Fruit fly (Drosophila melanogaster) whole organism, embryonic: ENCODE data around the gene CG7378.

Experiments used
- Atf6 ChIP-seq: fragments of 200-800 bp; sonication (Bioruptor generic); IDR thresholded peaks from 2 replicates; pipeline ENCODE4 v1.3.6; 2022; ENCODE audit warnings: missing biosample characterization, missing genetic modification characterization
- Bgb ChIP-seq: fragments of 200-800 bp; sonication (Bioruptor generic); IDR thresholded peaks from 2 replicates; pipeline ENCODE4 v1.3.6; 2022; ENCODE audit warnings: missing biosample characterization, missing genetic modification characterization; ENCODE audit not compliant: partially characterized antibody
- CG10565 ChIP-seq: fragments of 200-800 bp; sonication (Bioruptor generic); optimal IDR thresholded peaks from 3 replicates; lab custom pipeline; 2016; ENCODE audit warnings: missing biosample characterization, mild to moderate bottlenecking, missing genetic modification characterization
- CG11504 ChIP-seq: fragments of 200-800 bp; sonication (Bioruptor generic); optimal IDR thresholded peaks from 3 replicates; lab custom pipeline; 2019; ENCODE audit warnings: missing biosample characterization, mild to moderate bottlenecking, missing genetic modification characterization, moderate library complexity
- CG12659 ChIP-seq: fragments of 200-800 bp; sonication (Bioruptor generic); optimal IDR thresholded peaks from 3 replicates; lab custom pipeline; 2017; ENCODE audit warnings: mild to moderate bottlenecking, missing biosample characterization, missing genetic modification reagents, missing genetic modification characterization
- CG13624 ChIP-seq: fragments of 200-800 bp; sonication (Bioruptor generic); optimal IDR thresholded peaks from 2 replicates; lab custom pipeline; 2016; ENCODE audit warnings: missing biosample characterization, missing genetic modification characterization
- CG14710 ChIP-seq: fragments of 200-800 bp; sonication (Bioruptor generic); optimal IDR thresholded peaks from 3 replicates; lab custom pipeline; 2019; ENCODE audit warnings: missing biosample characterization, mild to moderate bottlenecking, missing genetic modification characterization, moderate library complexity
- CG15073 ChIP-seq: fragments of 200-800 bp; sonication (Bioruptor generic); optimal IDR thresholded peaks from 2 replicates; lab custom pipeline; 2016; ENCODE audit warnings: missing biosample characterization, missing genetic modification characterization
- CG15269 ChIP-seq: fragments of 200-800 bp; sonication (Bioruptor generic); optimal IDR thresholded peaks from 2 replicates; lab custom pipeline; 2018; ENCODE audit warnings: missing biosample characterization, mild to moderate bottlenecking, missing genetic modification characterization, moderate library complexity
- CG15514 ChIP-seq: fragments of 200-800 bp; sonication (Bioruptor generic); optimal IDR thresholded peaks from 3 replicates; lab custom pipeline; 2017; ENCODE audit warnings: missing biosample characterization, missing genetic modification characterization, mild to moderate bottlenecking, moderate library complexity, missing genetic modification reagents
- CG17359 ChIP-seq: fragments of 200-800 bp; sonication (Bioruptor generic); optimal IDR thresholded peaks from 3 replicates; lab custom pipeline; 2018; ENCODE audit warnings: missing biosample characterization, mild to moderate bottlenecking, missing genetic modification characterization, moderate library complexity
- CG18764 ChIP-seq: fragments of 200-800 bp; sonication (Bioruptor generic); optimal IDR thresholded peaks from 3 replicates; lab custom pipeline; 2016; ENCODE audit warnings: missing biosample characterization, missing genetic modification characterization
- CG31224 ChIP-seq: fragments of 200-800 bp; sonication (Bioruptor generic); IDR thresholded peaks from 2 replicates; pipeline ENCODE4 v1.3.6; 2022; ENCODE audit warnings: missing biosample characterization, missing genetic modification characterization
- CG31441 ChIP-seq: fragments of 200-800 bp; sonication (Bioruptor generic); IDR thresholded peaks from 2 replicates; pipeline ENCODE4 v1.3.6; 2022; ENCODE audit warnings: missing biosample characterization, missing genetic modification characterization
- CG33213 ChIP-seq: fragments of 200-800 bp; sonication (Bioruptor generic); optimal IDR thresholded peaks from 3 replicates; lab custom pipeline; 2016; ENCODE audit warnings: missing biosample characterization, missing genetic modification characterization
- CG3407 ChIP-seq: fragments of 200-800 bp; sonication (Bioruptor generic); optimal IDR thresholded peaks from 2 replicates; lab custom pipeline; 2018; ENCODE audit warnings: missing biosample characterization, mild to moderate bottlenecking, missing genetic modification characterization
- CG3995 ChIP-seq: fragments of 200-800 bp; sonication (Bioruptor generic); optimal IDR thresholded peaks from 3 replicates; lab custom pipeline; 2016; ENCODE audit warnings: missing biosample characterization, missing genetic modification characterization
- CG43689 ChIP-seq: fragments of 200-800 bp; sonication (Bioruptor generic); IDR thresholded peaks from 2 replicates; pipeline ENCODE4 v1.3.6; 2022; ENCODE audit warnings: missing biosample characterization, missing genetic modification characterization
- CG7357 ChIP-seq: fragments of 200-800 bp; sonication (Bioruptor generic); IDR thresholded peaks from 3 replicates; pipeline ENCODE4 v1.3.6; 2022; ENCODE audit warnings: missing biosample characterization, missing genetic modification characterization
- CG7963 ChIP-seq: fragments of 200-800 bp; sonication (Bioruptor generic); IDR thresholded peaks from 3 replicates; pipeline ENCODE4 v1.3.6; 2022; ENCODE audit warnings: missing biosample characterization, missing genetic modification characterization; ENCODE audit not compliant: partially characterized antibody
- CG8290 ChIP-seq, 3 experiments: fragments of 200-800 bp; sonication (Bioruptor generic); optimal IDR thresholded peaks; 2 replicates each; lab custom pipeline; 2016 to 2019; ENCODE audit warnings: missing biosample characterization in 3 of 3, missing genetic modification characterization in 3 of 3, mild to moderate bottlenecking in 2 of 3, moderate library complexity in 1 of 3
- CG8944 ChIP-seq: fragments of 200-800 bp; sonication (Bioruptor generic); optimal IDR thresholded peaks from 3 replicates; lab custom pipeline; 2016; ENCODE audit warnings: missing biosample characterization, missing genetic modification characterization
- CG9817 ChIP-seq: fragments of 200-800 bp; sonication (Bioruptor generic); optimal IDR thresholded peaks from 2 replicates; lab custom pipeline; 2018; ENCODE audit warnings: missing biosample characterization, mild to moderate bottlenecking, missing genetic modification characterization, moderate library complexity
- CTCF ChIP-seq: fragments of 200-800 bp; sonication (Bioruptor generic); optimal IDR thresholded peaks from 2 replicates; lab custom pipeline; 2017; ENCODE audit warnings: missing biosample characterization, mild to moderate bottlenecking, missing genetic modification characterization, moderate library complexity
- D19B ChIP-seq: fragments of 200-800 bp; sonication (Bioruptor generic); optimal IDR thresholded peaks from 2 replicates; lab custom pipeline; 2017; ENCODE audit warnings: missing biosample characterization, mild to moderate bottlenecking, missing genetic modification characterization
- Dp ChIP-seq: fragments of 200-800 bp; sonication (Bioruptor generic); optimal IDR thresholded peaks from 2 replicates; lab custom pipeline; 2018; ENCODE audit warnings: missing biosample characterization, mild to moderate bottlenecking, missing genetic modification characterization, moderate library complexity
- ERR ChIP-seq: fragments of 200-800 bp; sonication (Bioruptor generic); optimal IDR thresholded peaks from 2 replicates; lab custom pipeline; 2016; ENCODE audit warnings: missing biosample characterization, missing genetic modification characterization
- Ets65A ChIP-seq: fragments of 200-800 bp; sonication (Bioruptor generic); peaks from one replicate; lab custom pipeline; 2016; ENCODE audit warnings: missing biosample characterization, missing genetic modification characterization
- HmgZ ChIP-seq: fragments of 200-800 bp; sonication (Bioruptor generic); optimal IDR thresholded peaks from 2 replicates; lab custom pipeline; 2018; ENCODE audit warnings: missing biosample characterization, mild to moderate bottlenecking, missing genetic modification characterization
- Hr78 ChIP-seq, 2 experiments: fragments of 200-800 bp in 1 of 2; fragments of >200 bp in 1 of 2; sonication (Bioruptor generic) in 1 of 2; optimal IDR thresholded peaks; 2 replicates each; lab custom pipeline; 2017 to 2019; ENCODE audit warnings: missing biosample characterization in 2 of 2, missing genetic modification characterization in 2 of 2, mild to moderate bottlenecking in 1 of 2, moderate library complexity in 1 of 2
- Myb ChIP-seq: fragments of 200-800 bp; sonication (Bioruptor generic); optimal IDR thresholded peaks from 2 replicates; lab custom pipeline; 2016; ENCODE audit warnings: missing biosample characterization, missing genetic modification characterization
- Rx ChIP-seq: fragments of 200-800 bp; sonication (Bioruptor generic); IDR thresholded peaks from 2 replicates; pipeline ENCODE4 v1.3.6; 2022; ENCODE audit warnings: missing biosample characterization, missing genetic modification characterization
- Ssrp ChIP-seq: fragments of 200-800 bp; sonication (Bioruptor generic); optimal IDR thresholded peaks from 2 replicates; lab custom pipeline; 2018; ENCODE audit warnings: missing biosample characterization, mild to moderate bottlenecking, missing genetic modification characterization, moderate library complexity
- Tbp ChIP-seq: fragments of >200 bp; optimal IDR thresholded peaks from 2 replicates; lab custom pipeline; 2018; ENCODE audit warnings: missing biosample characterization, missing genetic modification characterization
- abd-A ChIP-seq: fragments of 200-800 bp; sonication (Bioruptor generic); optimal IDR thresholded peaks from 3 replicates; lab custom pipeline; 2019; ENCODE audit warnings: missing biosample characterization, mild to moderate bottlenecking, missing genetic modification characterization, moderate library complexity
- crol ChIP-seq: fragments of 200-800 bp; sonication (Bioruptor generic); IDR thresholded peaks from 2 replicates; pipeline ENCODE4 v1.3.6; 2022; ENCODE audit warnings: missing biosample characterization, missing genetic modification characterization
- dimm ChIP-seq: fragments of 200-800 bp; sonication (Bioruptor generic); IDR thresholded peaks from 2 replicates; pipeline ENCODE4 v1.3.6; 2022; ENCODE audit warnings: missing biosample characterization, missing genetic modification characterization
- fd102C ChIP-seq: fragments of 200-800 bp; sonication (Bioruptor generic); optimal IDR thresholded peaks from 2 replicates; lab custom pipeline; 2018; ENCODE audit warnings: missing biosample characterization, mild to moderate bottlenecking, missing genetic modification characterization, moderate library complexity
- fu2 ChIP-seq: fragments of 200-800 bp; sonication (Bioruptor generic); optimal IDR thresholded peaks from 2 replicates; lab custom pipeline; 2016; ENCODE audit warnings: missing biosample characterization, missing genetic modification characterization
- ken ChIP-seq: fragments of 200-800 bp; sonication (Bioruptor generic); IDR thresholded peaks from 3 replicates; pipeline ENCODE4 v1.3.6; 2022; ENCODE audit warnings: missing biosample characterization, missing genetic modification characterization
- nerfin-2 ChIP-seq: fragments of 200-800 bp; sonication (Bioruptor generic); IDR thresholded peaks from 2 replicates; pipeline ENCODE4 v1.3.6; 2022; ENCODE audit warnings: missing biosample characterization, missing genetic modification characterization; ENCODE audit not compliant: partially characterized antibody
- phol ChIP-seq: fragments of 200-800 bp; sonication (Bioruptor generic); optimal IDR thresholded peaks from 3 replicates; lab custom pipeline; 2018; ENCODE audit warnings: missing biosample characterization, mild to moderate bottlenecking, missing genetic modification characterization, moderate library complexity
- sens-2 ChIP-seq: fragments of 200-800 bp; sonication (Bioruptor generic); IDR thresholded peaks from 2 replicates; pipeline ENCODE4 v1.3.6; 2022; ENCODE audit warnings: missing biosample characterization, missing genetic modification characterization
- sima ChIP-seq: fragments of 200-800 bp; sonication (Bioruptor generic); optimal IDR thresholded peaks from 2 replicates; lab custom pipeline; 2016; ENCODE audit warnings: missing biosample characterization, missing genetic modification characterization
- sisA ChIP-seq: fragments of 200-800 bp; sonication (Bioruptor generic); IDR thresholded peaks from 2 replicates; pipeline ENCODE4 v1.3.6; 2022; ENCODE audit warnings: missing biosample characterization, missing genetic modification characterization
- slp2 ChIP-seq: fragments of 200-800 bp; sonication (Bioruptor generic); optimal IDR thresholded peaks from 2 replicates; lab custom pipeline; 2016; ENCODE audit warnings: missing biosample characterization, missing genetic modification characterization
- tin ChIP-seq: fragments of 200-800 bp; sonication (Bioruptor generic); optimal IDR thresholded peaks from 3 replicates; lab custom pipeline; 2016; ENCODE audit warnings: missing biosample characterization, missing genetic modification characterization
- trem ChIP-seq: fragments of 200-800 bp; optimal IDR thresholded peaks from 3 replicates; lab custom pipeline; 2019; ENCODE audit warnings: missing biosample characterization, mild to moderate bottlenecking, missing genetic modification characterization, moderate library complexity
- unpg ChIP-seq: fragments of 200-800 bp; sonication (Bioruptor generic); optimal IDR thresholded peaks from 3 replicates; lab custom pipeline; 2018; ENCODE audit warnings: missing biosample characterization, mild to moderate bottlenecking, missing genetic modification characterization, moderate library complexity
- usp ChIP-seq: fragments of >200 bp; optimal IDR thresholded peaks from 2 replicates; lab custom pipeline; 2017; ENCODE audit warnings: missing biosample characterization, missing genetic modification characterization
- zfh2 ChIP-seq: fragments of 200-800 bp; sonication (Bioruptor generic); optimal IDR thresholded peaks from 2 replicates; lab custom pipeline; 2016; ENCODE audit warnings: missing biosample characterization, missing genetic modification characterization

CG7378 gene

dm6 chrX:18883999-18884671 lies 16.1 kb upstream of the CG7378 start, which contains the start of gene CG7332 (continued):
- TF ChIP-seq CG15269 (no peak), abd-A (tag; lab: Kevin White, UChicago) (no peak), dimm (GFP tag; lab: Robert Waterston, UW) (no peak), usp (no peak), phol (tag; lab: Kevin White, UChicago) (peak; percentile 23), D19B (no peak), Ssrp (tag; lab: Kevin White, UChicago) (no peak), CG17359 (tag; lab: Kevin White, UChicago) (peak; percentile 25), CG14710 (peak; percentile 11), Ets65A (no peak), CG11504 (tag; lab: Kevin White, UChicago) (no peak), HmgZ (tag; lab: Kevin White, UChicago) (no peak), CG33213 (GFP tag; lab: Kevin White, UChicago) (peak; percentile 17), CG8290 (GFP tag; optimal IDR thresholded peaks at IDR 0.05; lab: Kevin White, UChicago) (no peak), CG8290 (tag; optimal IDR thresholded peaks at IDR 0.05; lab: Kevin White, UChicago) (no peak), CG31441 (GFP tag; lab: Robert Waterston, UW) (no peak), Rx (no peak), ken (GFP tag; lab: Robert Waterston, UW) (no peak), Atf6 (GFP tag; lab: Robert Waterston, UW) (0 out of 2 replicates have a peak, but pooled peaks have one; percentile 28), CG7963 (peak; percentile 61; the same call in 2 of the 3 replicates), Hr78 (GFP tag; optimal IDR thresholded peaks at IDR 0.05; lab: Kevin White, UChicago) (no peak), trem (tag; lab: Kevin White, UChicago) (peak; percentile 14), tin (GFP tag; lab: Kevin White, UChicago) (no peak), Dp (peak; percentile 67), ERR (GFP tag; lab: Kevin White, UChicago) (no peak), crol (GFP tag; lab: Robert Waterston, UW) (no peak), CG12659 (GFP tag; lab: Kevin White, UChicago) (peak; percentile 39), CG31224 (no peak), CG8944 (GFP tag; lab: Kevin White, UChicago) (no peak), nerfin-2 (GFP tag; lab: Robert Waterston, UW) (peak; percentile 42), CG3995 (GFP tag; lab: Kevin White, UChicago) (no peak), CG43689 (GFP tag; lab: Robert Waterston, UW) (no peak), Bgb (GFP tag; lab: Robert Waterston, UW) (peak; percentile 66), Tbp (GFP tag; lab: Kevin White, UChicago) (no peak), CG9817 (tag; lab: Kevin White, UChicago) (no peak), sens-2 (no peak), sisA (GFP tag; lab: Robert Waterston, UW) (no peak), CG18764 (GFP tag; lab: Kevin White, UChicago) (no peak), fd102C (GFP tag; lab: Kevin White, UChicago) (no peak), CG13624 (GFP tag; lab: Kevin White, UChicago) (no peak), CG15514 (peak; percentile 47), slp2 (GFP tag; lab: Kevin White, UChicago) (no peak), Myb (GFP tag; lab: Kevin White, UChicago) (peak; percentile 46), unpg (GFP tag; lab: Kevin White, UChicago) (no peak), CTCF (GFP tag; lab: Kevin White, UChicago) (no peak), fu2 (GFP tag; lab: Kevin White, UChicago) (no peak), sima (no peak), CG10565 (GFP tag; lab: Kevin White, UChicago) (no peak), zfh2 (GFP tag; lab: Kevin White, UChicago) (no peak), CG7357 (GFP tag; lab: Robert Waterston, UW) (no peak), CG15073 (GFP tag; lab: Kevin White, UChicago) (no peak), CG3407 (GFP tag; lab: Kevin White, UChicago) (no peak)
